Fruit fly (Drosophila melanogaster) whole organism, wandering third instar larva: ENCODE data around the gene CG13314.

Experiments used
- HLH106 ChIP-seq: fragments of 200-800 bp; optimal IDR thresholded peaks from 3 replicates; lab custom pipeline; 2019; ENCODE audit warnings: missing biosample characterization, mild to moderate bottlenecking, missing genetic modification characterization, moderate library complexity
- Vsx2 ChIP-seq: fragments of 200-300, 225-300 bp; sonication (Bioruptor generic); optimal IDR thresholded peaks from 2 replicates; lab custom pipeline; 2018; ENCODE audit warnings: missing biosample characterization, missing genetic modification characterization; ENCODE audit not compliant: partially characterized antibody
- lola ChIP-seq: fragments of >200 bp; optimal IDR thresholded peaks from 2 replicates; lab custom pipeline; 2017; ENCODE audit warnings: missing biosample characterization, missing genetic modification characterization
- psq ChIP-seq: fragments of 200-800 bp; sonication (Bioruptor generic); optimal IDR thresholded peaks from 3 replicates; lab custom pipeline; 2017; ENCODE audit warnings: missing biosample characterization, mild to moderate bottlenecking, missing genetic modification characterization, moderate library complexity
- rgr ChIP-seq: fragments of 200-800 bp; sonication (Bioruptor generic); optimal IDR thresholded peaks from 3 replicates; lab custom pipeline; 2016; ENCODE audit warnings: missing biosample characterization, mild to moderate bottlenecking, missing genetic modification characterization
- tai ChIP-seq: sonication (Bioruptor generic); optimal IDR thresholded peaks from 2 replicates; lab custom pipeline; 2016; ENCODE audit warnings: missing biosample characterization, missing genetic modification characterization
- usp ChIP-seq: fragments of >200 bp; optimal IDR thresholded peaks from 2 replicates; lab custom pipeline; 2017; ENCODE audit warnings: missing biosample characterization, missing genetic modification characterization

dm6 chr3L:8956669-8957068, 24.9 kb upstream of the CG13314 start, which contains the start of gene mRpL12:
- no peak for TF ChIP-seq psq (GFP tag; lab: Kevin White, UChicago)
- no peak for TF ChIP-seq rgr (GFP tag; lab: Kevin White, UChicago)
- no peak for TF ChIP-seq HLH106 (tag; lab: Kevin White, UChicago)
- TF ChIP-seq usp (GFP tag; lab: Kevin White, UChicago): no peak
- TF ChIP-seq Vsx2 (GFP tag; lab: Kevin White, UChicago): no peak
- no peak for TF ChIP-seq tai (GFP tag; lab: Kevin White, UChicago)
- TF ChIP-seq lola: no peak
